Worm (Caenorhabditis elegans) whole organism, young adult: ENCODE results near the gene EGAP9.4.
A peak's percentile ranks its signal among the peaks of the same experiment; 100 is the strongest.

Experiments
- B0336.3 ChIP-seq: fragments of 200-800 bp; sonication (Bioruptor generic); IDR thresholded peaks from 2 replicates; pipeline ENCODE4 v1.3.6; 2022; ENCODE audit warnings: missing genetic modification characterization, missing compliant biosample characterization
- C17E4.6 ChIP-seq: fragments of 200-800 bp; sonication (Bioruptor generic); IDR thresholded peaks from 2 replicates; pipeline ENCODE4 v1.3.6; 2022; ENCODE audit warnings: missing genetic modification reagents, missing genetic modification characterization, missing compliant biosample characterization
- F33H1.4 ChIP-seq: fragments of 200-800 bp; sonication (Bioruptor generic); IDR thresholded peaks from 2 replicates; pipeline ENCODE4 v1.3.6; 2022; ENCODE audit warnings: missing genetic modification reagents, missing genetic modification characterization, missing compliant biosample characterization
- F39B2.1 ChIP-seq: fragments of 200-800 bp; sonication (Bioruptor generic); IDR thresholded peaks from 2 replicates; pipeline ENCODE4 v1.3.6; 2022; ENCODE audit warnings: missing genetic modification reagents, missing genetic modification characterization, missing compliant biosample characterization
- F49E8.2 ChIP-seq: sonication (generic microtip); optimal IDR thresholded peaks from 3 replicates; lab custom pipeline; 2017; ENCODE audit warnings: missing genetic modification characterization, mild to moderate bottlenecking, missing compliant biosample characterization, antibody characterized with exemption, moderate library complexity; ENCODE audit not compliant: insufficient read depth
- F57C9.4 ChIP-seq: sonication (generic microtip); optimal IDR thresholded peaks from 2 replicates; lab custom pipeline; 2017; ENCODE audit warnings: mild to moderate bottlenecking, missing genetic modification characterization, missing compliant biosample characterization
- T07F8.4 ChIP-seq: sonication (generic microtip); optimal IDR thresholded peaks from 2 replicates; lab custom pipeline; 2016; ENCODE audit warnings: mild to moderate bottlenecking, missing genetic modification characterization, moderate library complexity, missing compliant biosample characterization
- T26A5.8 ChIP-seq: sonication (generic microtip); optimal IDR thresholded peaks from 2 replicates; lab custom pipeline; 2016; ENCODE audit warnings: missing genetic modification characterization, missing compliant biosample characterization
- Y53F4B.3 ChIP-seq: fragments of 200-800 bp; sonication (Bioruptor generic); IDR thresholded peaks from 2 replicates; pipeline ENCODE4 v1.3.6; 2022; ENCODE audit warnings: missing genetic modification reagents, missing genetic modification characterization, missing compliant biosample characterization
- Y56A3A.18 ChIP-seq: fragments of 200-800 bp; sonication (Bioruptor generic); IDR thresholded peaks from 2 replicates; pipeline ENCODE4 v1.3.6; 2022; ENCODE audit warnings: missing genetic modification reagents, missing genetic modification characterization, missing compliant biosample characterization
- Y67H2A.10 ChIP-seq: fragments of 200-800 bp; sonication (Bioruptor generic); conservative IDR thresholded peaks from 2 replicates; pipeline ENCODE4 v1.3.6; 2022; ENCODE audit warnings: missing genetic modification reagents, missing genetic modification characterization, missing compliant biosample characterization
- Y95B8A.8 ChIP-seq: fragments of 200-800 bp; sonication (Bioruptor generic); IDR thresholded peaks from 2 replicates; pipeline ENCODE4 v1.3.6; 2022; ENCODE audit warnings: missing genetic modification reagents, missing genetic modification characterization, missing compliant biosample characterization
- aptf-2 ChIP-seq: fragments of 200-800 bp; sonication (Bioruptor generic); conservative IDR thresholded peaks from 2 replicates; pipeline ENCODE4 v1.3.6; 2022; ENCODE audit warnings: missing genetic modification reagents, missing genetic modification characterization, missing compliant biosample characterization
- aptf-3 ChIP-seq: fragments of 200-800 bp; sonication (Bioruptor generic); IDR thresholded peaks from 2 replicates; pipeline ENCODE4 v1.3.6; 2022; ENCODE audit warnings: missing genetic modification characterization, missing compliant biosample characterization
- atf-7 ChIP-seq: sonication (generic microtip); optimal IDR thresholded peaks from 2 replicates; lab custom pipeline; 2017; ENCODE audit warnings: mild to moderate bottlenecking, missing genetic modification characterization, missing compliant biosample characterization
- bed-1 ChIP-seq: fragments of 200-800 bp; sonication (Bioruptor generic); IDR thresholded peaks from 2 replicates; pipeline ENCODE4 v1.3.6; 2022; ENCODE audit warnings: missing genetic modification reagents, missing genetic modification characterization, missing compliant biosample characterization
- ccch-3 ChIP-seq: fragments of 200-800 bp; sonication (Bioruptor generic); optimal IDR thresholded peaks from 2 replicates; lab custom pipeline; 2018; ENCODE audit warnings: mild to moderate bottlenecking, missing genetic modification characterization, missing compliant biosample characterization
- cebp-2 ChIP-seq: fragments of 200-800 bp; sonication (Bioruptor generic); IDR thresholded peaks from 2 replicates; pipeline ENCODE4 v1.3.6; 2022; ENCODE audit warnings: missing genetic modification characterization, missing compliant biosample characterization
- ceh-79 ChIP-seq: sonication (generic microtip); optimal IDR thresholded peaks from 2 replicates; lab custom pipeline; 2017; ENCODE audit warnings: mild to moderate bottlenecking, missing genetic modification characterization, missing compliant biosample characterization
- ceh-91 ChIP-seq: fragments of 200-800 bp; sonication (Bioruptor generic); IDR thresholded peaks from 2 replicates; pipeline ENCODE4 v1.3.6; 2022; ENCODE audit warnings: missing genetic modification reagents, missing genetic modification characterization, missing compliant biosample characterization
- chd-7 ChIP-seq: sonication (generic microtip); optimal IDR thresholded peaks from 2 replicates; lab custom pipeline; 2016; ENCODE audit warnings: mild to moderate bottlenecking, missing genetic modification characterization, moderate library complexity, missing compliant biosample characterization
- dpff-1 ChIP-seq: sonication (generic microtip); optimal IDR thresholded peaks from 2 replicates; lab custom pipeline; 2017; ENCODE audit warnings: mild to moderate bottlenecking, missing genetic modification characterization, missing compliant biosample characterization
- dpl-1 ChIP-seq: fragments of 150-350 bp; optimal IDR thresholded peaks from 2 replicates; lab custom pipeline; 2014; ENCODE audit warnings: missing biosample characterization, missing genetic modification reagents, missing genetic modification characterization
- efl-1 ChIP-seq: fragments of 150-350 bp; optimal IDR thresholded peaks from 2 replicates; lab custom pipeline; 2014; ENCODE audit warnings: missing biosample characterization, missing genetic modification reagents, missing genetic modification characterization
- egrh-3 ChIP-seq: fragments of 200-800 bp; sonication (Bioruptor generic); IDR thresholded peaks from 2 replicates; pipeline ENCODE4 v1.3.6; 2022; ENCODE audit warnings: missing genetic modification reagents, missing genetic modification characterization, missing compliant biosample characterization
- ekl-4 ChIP-seq: fragments of 200-800 bp; sonication (Bioruptor generic); IDR thresholded peaks from 2 replicates; pipeline ENCODE4 v1.3.6; 2022; ENCODE audit warnings: missing genetic modification reagents, missing genetic modification characterization, missing compliant biosample characterization
- fkh-3 ChIP-seq: sonication (generic microtip); optimal IDR thresholded peaks from 2 replicates; lab custom pipeline; 2016; ENCODE audit warnings: mild to moderate bottlenecking, missing genetic modification characterization, missing compliant biosample characterization
- gei-17 ChIP-seq: fragments of 200-800 bp; sonication (Bioruptor generic); optimal IDR thresholded peaks from 2 replicates; lab custom pipeline; 2018; ENCODE audit warnings: mild to moderate bottlenecking, missing genetic modification characterization, missing compliant biosample characterization
- hlh-26 ChIP-seq: fragments of 200-800 bp; sonication (Bioruptor generic); conservative IDR thresholded peaks from 2 replicates; pipeline ENCODE4 v1.3.6; 2022; ENCODE audit warnings: missing genetic modification reagents, missing genetic modification characterization, missing compliant biosample characterization
- hsf-1 ChIP-seq: fragments of 200-800 bp; sonication (Bioruptor generic); IDR thresholded peaks from 2 replicates; pipeline ENCODE4 v1.3.6; 2022; ENCODE audit warnings: missing genetic modification reagents, missing genetic modification characterization, missing compliant biosample characterization
- let-526 ChIP-seq: fragments of 200-800 bp; sonication (Bioruptor generic); IDR thresholded peaks from 2 replicates; pipeline ENCODE4 v1.3.6; 2022; ENCODE audit warnings: missing genetic modification reagents, missing genetic modification characterization, missing compliant biosample characterization
- lin-26 ChIP-seq: fragments of 200-800 bp; sonication (Bioruptor generic); IDR thresholded peaks from 2 replicates; pipeline ENCODE4 v1.3.6; 2022; ENCODE audit warnings: missing genetic modification reagents, missing genetic modification characterization, missing compliant biosample characterization
- lin-54 ChIP-seq: fragments of 200-800 bp; sonication (Bioruptor generic); optimal IDR thresholded peaks from 2 replicates; lab custom pipeline; 2018; ENCODE audit warnings: mild to moderate bottlenecking, missing genetic modification characterization, missing compliant biosample characterization
- lir-1 ChIP-seq: fragments of 200-800 bp; sonication (Bioruptor generic); conservative IDR thresholded peaks from 2 replicates; pipeline ENCODE4 v1.3.6; 2022; ENCODE audit warnings: missing genetic modification reagents, missing genetic modification characterization, missing compliant biosample characterization
- madf-10 ChIP-seq: sonication (generic microtip); optimal IDR thresholded peaks from 2 replicates; lab custom pipeline; 2016; ENCODE audit warnings: mild to moderate bottlenecking, missing genetic modification characterization, missing compliant biosample characterization
- mel-28 ChIP-seq: sonication (generic microtip); optimal IDR thresholded peaks from 2 replicates; lab custom pipeline; 2016; ENCODE audit warnings: borderline replicate concordance, mild to moderate bottlenecking, missing genetic modification characterization, missing compliant biosample characterization
- nfya-1 ChIP-seq: sonication (generic microtip); optimal IDR thresholded peaks from 2 replicates; lab custom pipeline; 2017; ENCODE audit warnings: antibody characterized with exemption, missing compliant biosample characterization, missing genetic modification characterization, borderline replicate concordance; ENCODE audit not compliant: insufficient read depth
- rcor-1 ChIP-seq: fragments of 200-800 bp; sonication (Bioruptor generic); IDR thresholded peaks from 2 replicates; pipeline ENCODE4 v1.3.6; 2022; ENCODE audit warnings: missing genetic modification reagents, missing genetic modification characterization, missing compliant biosample characterization
- repo-1 ChIP-seq: sonication (generic microtip); optimal IDR thresholded peaks from 2 replicates; lab custom pipeline; 2017; ENCODE audit warnings: mild to moderate bottlenecking, missing genetic modification characterization, missing compliant biosample characterization
- sea-2 ChIP-seq: fragments of 200-800 bp; sonication (Bioruptor generic); IDR thresholded peaks from 2 replicates; pipeline ENCODE4 v1.3.6; 2022; ENCODE audit warnings: missing genetic modification characterization, missing compliant biosample characterization
- snpc-1.1 ChIP-seq: sonication (generic microtip); optimal IDR thresholded peaks from 2 replicates; lab custom pipeline; 2017; ENCODE audit warnings: missing genetic modification characterization, mild to moderate bottlenecking, missing compliant biosample characterization, antibody characterized with exemption, moderate library complexity, missing genotype, missing genetic modification reagents; ENCODE audit not compliant: insufficient read depth
- snpc-1.3 ChIP-seq: sonication (generic microtip); optimal IDR thresholded peaks from 2 replicates; lab custom pipeline; 2017; ENCODE audit warnings: missing genetic modification characterization, mild to moderate bottlenecking, missing compliant biosample characterization, antibody characterized with exemption, moderate library complexity, missing genotype, missing genetic modification reagents; ENCODE audit not compliant: insufficient read depth
- somi-1 ChIP-seq: fragments of 200-800 bp; sonication (Bioruptor generic); optimal IDR thresholded peaks from 2 replicates; lab custom pipeline; 2018; ENCODE audit warnings: mild to moderate bottlenecking, missing genetic modification characterization, missing compliant biosample characterization
- sptf-2 ChIP-seq: fragments of 200-800 bp; sonication (Bioruptor generic); optimal IDR thresholded peaks from 2 replicates; lab custom pipeline; 2018; ENCODE audit warnings: mild to moderate bottlenecking, missing genetic modification characterization, missing compliant biosample characterization
- tbp1 ChIP-seq: fragments of 200-800 bp; sonication (Bioruptor generic); optimal IDR thresholded peaks from 2 replicates; lab custom pipeline; 2018; ENCODE audit warnings: mild to moderate bottlenecking, missing genetic modification characterization, missing compliant biosample characterization
- zfh-2 ChIP-seq: fragments of 200-800 bp; sonication (Bioruptor generic); conservative IDR thresholded peaks from 2 replicates; pipeline ENCODE4 v1.3.6; 2022; ENCODE audit warnings: missing genetic modification reagents, missing genetic modification characterization, missing compliant biosample characterization
- ztf-18 ChIP-seq: sonication (generic microtip); optimal IDR thresholded peaks from 2 replicates; lab custom pipeline; 2016; ENCODE audit warnings: missing genotype, mild to moderate bottlenecking, missing genetic modification characterization, missing compliant biosample characterization
- ztf-25 ChIP-seq: fragments of 200-800 bp; sonication (Bioruptor generic); IDR thresholded peaks from 2 replicates; pipeline ENCODE4 v1.3.6; 2022; ENCODE audit warnings: missing genetic modification reagents, missing genetic modification characterization, missing compliant biosample characterization
- ztf-26 ChIP-seq: sonication (generic microtip); optimal IDR thresholded peaks from 2 replicates; lab custom pipeline; 2017; ENCODE audit warnings: missing genetic modification characterization, missing compliant biosample characterization

Gene EGAP9.4

DNA sequence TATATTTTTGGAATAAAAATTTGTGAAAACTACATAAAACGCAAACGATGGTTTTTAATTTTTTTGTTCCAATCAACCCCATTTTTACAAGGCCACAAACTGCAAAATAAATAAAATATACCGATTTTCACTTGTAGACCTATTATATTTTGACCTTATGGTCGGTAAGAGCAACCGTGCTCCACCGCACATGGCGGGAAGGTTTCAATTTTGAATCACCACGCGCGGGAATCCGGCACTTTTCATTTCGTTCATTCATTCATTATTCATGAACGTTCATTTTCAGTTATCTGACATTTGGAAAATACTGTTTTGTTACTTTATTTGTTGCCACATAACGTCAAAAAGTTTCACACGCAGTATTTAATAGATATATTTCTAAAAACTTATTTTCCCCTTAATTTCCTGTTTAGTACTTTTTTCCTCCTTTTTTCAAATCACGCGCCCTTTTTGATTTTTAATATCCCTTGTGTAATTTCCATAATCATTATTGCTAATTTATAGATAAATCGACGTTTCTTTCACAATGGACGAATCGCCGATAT, 17.1 kb downstream of the EGAP9.4 start, which contains the start of gene hcp-1 (continued):
- no peak for TF ChIP-seq mel-28 (tag; lab: Kevin White, UChicago)
- no peak for TF ChIP-seq ztf-25 (GFP tag; lab: Robert Waterston, UW)
- TF ChIP-seq sea-2 = no peak
- peak; percentile 91 for TF ChIP-seq hsf-1 (GFP tag; lab: Robert Waterston, UW)
- peak; percentile 38 for TF ChIP-seq snpc-1.1 (tag; lab: Kevin White, UChicago)
- TF ChIP-seq rcor-1 (GFP tag; lab: Robert Waterston, UW) = peak; percentile 92
- TF ChIP-seq aptf-2 (GFP tag; lab: Robert Waterston, UW) = no peak
- TF ChIP-seq hlh-26 (GFP tag; lab: Robert Waterston, UW) = no peak
- TF ChIP-seq B0336.3 (GFP tag; lab: Robert Waterston, UW) = no peak
- TF ChIP-seq ccch-3 (GFP tag; lab: Kevin White, UChicago) = no peak
- peak; percentile 99 for TF ChIP-seq ceh-91
- no peak for TF ChIP-seq zfh-2 (GFP tag; lab: Robert Waterston, UW)
- peak; percentile 27; the same call in 1 of the 2 replicates for TF ChIP-seq lin-26 (GFP tag; lab: Robert Waterston, UW)
- TF ChIP-seq Y67H2A.10 (GFP tag; lab: Robert Waterston, UW) = 0 out of 2 replicates have a peak, but pooled peaks have one; percentile 40
- TF ChIP-seq egrh-3 (GFP tag; lab: Robert Waterston, UW) = no peak
- no peak for TF ChIP-seq nfya-1
- no peak for TF ChIP-seq bed-1 (GFP tag; lab: Robert Waterston, UW)
- no peak for TF ChIP-seq F39B2.1
- TF ChIP-seq ceh-79 (tag; lab: Kevin White, UChicago) = no peak
- TF ChIP-seq fkh-3 (tag; lab: Kevin White, UChicago) = no peak
- peak; percentile 90 for TF ChIP-seq F49E8.2 (tag; lab: Kevin White, UChicago)
- TF ChIP-seq gei-17 (GFP tag; lab: Kevin White, UChicago) = no peak
- TF ChIP-seq ekl-4 = peak; percentile 90
- peak; percentile 93 for TF ChIP-seq Y95B8A.8 (GFP tag; lab: Robert Waterston, UW)
- TF ChIP-seq repo-1 (tag; lab: Kevin White, UChicago) = no peak
- no peak for TF ChIP-seq F57C9.4 (tag; lab: Kevin White, UChicago)
- peak; percentile 89 for TF ChIP-seq F33H1.4 (GFP tag; lab: Robert Waterston, UW)
- no peak for TF ChIP-seq chd-7 (tag; lab: Kevin White, UChicago)
- TF ChIP-seq sptf-2 (GFP tag; lab: Kevin White, UChicago) = no peak
- TF ChIP-seq T26A5.8 (tag; lab: Kevin White, UChicago) = no peak
- no peak for TF ChIP-seq let-526 (GFP tag; lab: Robert Waterston, UW)
- peak; percentile 96 for TF ChIP-seq lin-54 (GFP tag; lab: Kevin White, UChicago)
- no peak for TF ChIP-seq aptf-3 (GFP tag; lab: Robert Waterston, UW)
- TF ChIP-seq Y56A3A.18 (GFP tag; lab: Robert Waterston, UW) = 0 out of 2 replicates have a peak, but pooled peaks have one; percentile 28
- no peak for TF ChIP-seq tbp1 (GFP tag; lab: Kevin White, UChicago)
- no peak for TF ChIP-seq dpff-1 (tag; lab: Kevin White, UChicago)
- TF ChIP-seq atf-7 (tag; lab: Kevin White, UChicago) = no peak
- peak; percentile 100 for TF ChIP-seq efl-1 (GFP tag; lab: Kevin White, UChicago)
- TF ChIP-seq madf-10 (tag; lab: Kevin White, UChicago) = no peak
- peak; percentile 99 for TF ChIP-seq dpl-1 (GFP tag; lab: Kevin White, UChicago)
- TF ChIP-seq T07F8.4 (tag; lab: Kevin White, UChicago) = no peak
- peak; percentile 77 for TF ChIP-seq lir-1 (GFP tag; lab: Robert Waterston, UW)
- TF ChIP-seq somi-1 (GFP tag; lab: Kevin White, UChicago) = no peak
- TF ChIP-seq C17E4.6 = peak; percentile 84; the same call in 1 of the 2 replicates
- no peak for TF ChIP-seq cebp-2 (GFP tag; lab: Robert Waterston, UW)
- peak; percentile 81 for TF ChIP-seq snpc-1.3
- 0 out of 2 replicates have a peak, but pooled peaks have one; percentile 30 for TF ChIP-seq Y53F4B.3
- no peak for TF ChIP-seq ztf-26
- peak; percentile 11 for TF ChIP-seq ztf-18 (tag; lab: Kevin White, UChicago)
